Fruit fly (Drosophila melanogaster): ENCODE data around the gene CG1750.

Gene CG1750

dm6 chr3R:31215830-31216229, 38.9 kb downstream of the CG1750 start, which contains the start of gene CG15561 (continued):
- TF ChIP-seq vnd (GFP tag; IDR thresholded peaks at IDR 0.05; ENCODE audit: partially characterized antibody) (no peak), CG11456 (GFP tag; IDR thresholded peaks at IDR 0.05) (no peak), CG10462 (GFP tag; optimal IDR thresholded peaks at IDR 0.05) (no peak), Trl (optimal IDR thresholded peaks at IDR 0.05) (no peak), Trl (GFP tag; optimal IDR thresholded peaks at IDR 0.05) (peak; percentile 32), eve (GFP tag; optimal IDR thresholded peaks at IDR 0.05) (no peak), br (optimal IDR thresholded peaks at IDR 0.05) (no peak), CG8924 (tag; optimal IDR thresholded peaks at IDR 0.05) (peak; percentile 22), inv (GFP tag; IDR thresholded peaks at IDR 0.05; ENCODE audit: partially characterized antibody) (no peak), org-1 (GFP tag; optimal IDR thresholded peaks at IDR 0.05) (peak; percentile 7), B-H1 (GFP tag; IDR thresholded peaks at IDR 0.05) (no peak), oc (tag; optimal IDR thresholded peaks at IDR 0.05) (no peak), Ets65A (GFP tag) (peak; percentile 91), cas (GFP tag; IDR thresholded peaks at IDR 0.05) (no peak), CG11696 (GFP tag; IDR thresholded peaks at IDR 0.05) (no peak), CG14860 (GFP tag; IDR thresholded peaks at IDR 0.05; ENCODE audit: partially characterized antibody) (no peak), Blimp-1 (GFP tag; optimal IDR thresholded peaks at IDR 0.05) (no peak), CG7928 (GFP tag; optimal IDR thresholded peaks at IDR 0.05) (peak; percentile 69), Max (GFP tag; optimal IDR thresholded peaks at IDR 0.05) (peak; percentile 84), CG2889 (GFP tag; IDR thresholded peaks at IDR 0.05) (no peak), HmgZ (tag; optimal IDR thresholded peaks at IDR 0.05) (peak; percentile 81), MTF-1 (GFP tag; optimal IDR thresholded peaks at IDR 0.05; ENCODE audit: borderline replicate concordance) (peak; percentile 69), Neu2 (GFP tag; optimal IDR thresholded peaks at IDR 0.05; ENCODE audit: borderline replicate concordance) (no peak), CG10321 (GFP tag; IDR thresholded peaks at IDR 0.05) (no peak), Jarid2 (GFP tag; optimal IDR thresholded peaks at IDR 0.05) (no peak), CG16863 (GFP tag; optimal IDR thresholded peaks at IDR 0.05) (no peak), NC2α (GFP tag; optimal IDR thresholded peaks at IDR 0.05) (no peak), CG31441 (GFP tag; IDR thresholded peaks at IDR 0.05) (no peak), HLH4C (GFP tag; IDR thresholded peaks at IDR 0.05; ENCODE audit: partially characterized antibody) (no peak), pan (optimal IDR thresholded peaks at IDR 0.05) (no peak), pan (GFP tag; optimal IDR thresholded peaks at IDR 0.05 in 1 of 2, IDR thresholded peaks at IDR 0.05 in 1 of 2) (no peak), jing (GFP tag; optimal IDR thresholded peaks at IDR 0.05) (no peak), CG18599 (GFP tag; optimal IDR thresholded peaks at IDR 0.05) (no peak), bigmax (GFP tag; optimal IDR thresholded peaks at IDR 0.05) (peak; percentile 67), trem (tag; optimal IDR thresholded peaks at IDR 0.05) (peak; percentile 68), Bgb (GFP tag; IDR thresholded peaks at IDR 0.05; ENCODE audit: partially characterized antibody) (no peak), CG6689 (GFP tag; IDR thresholded peaks at IDR 0.05) (no peak), ham (GFP tag; IDR thresholded peaks at IDR 0.05) (no peak), Atf3 (GFP tag; optimal IDR thresholded peaks at IDR 0.05) (no peak), CG1792 (GFP tag; optimal IDR thresholded peaks at IDR 0.05) (no peak), chn (GFP tag; optimal IDR thresholded peaks at IDR 0.05) (peak; percentile 34), emc (GFP tag; optimal IDR thresholded peaks at IDR 0.05) (peak; percentile 22), Myb (GFP tag; optimal IDR thresholded peaks at IDR 0.05) (peak; percentile 56), CG30431 (GFP tag; optimal IDR thresholded peaks at IDR 0.05) (no peak), Elba2 (GFP tag; optimal IDR thresholded peaks at IDR 0.05) (no peak), pzg (GFP tag; optimal IDR thresholded peaks at IDR 0.05) (peak; percentile 96), bcd (GFP tag; optimal IDR thresholded peaks at IDR 0.05) (peak; percentile 50), yki (optimal IDR thresholded peaks at IDR 0.05) (no peak), CG8281 (tag; optimal IDR thresholded peaks at IDR 0.05) (no peak), ewg (GFP tag; optimal IDR thresholded peaks at IDR 0.05) (peak; percentile 20), ems (GFP tag; optimal IDR thresholded peaks at IDR 0.05) (peak; percentile 18), zfh1 (GFP tag; IDR thresholded peaks at IDR 0.05) (no peak), Lim3 (GFP tag; IDR thresholded peaks at IDR 0.05) (no peak)

Measured in whole organism, embryonic.